Fruit fly (Drosophila melanogaster): ENCODE data around the gene CG15628.

The CG15628 gene

dm6 chr2L:4811491-4812058 lies 10.0 kb upstream of the CG15628 start (continued):
- TF ChIP-seq CG6175 (GFP tag; IDR thresholded peaks at IDR 0.05): peak; percentile 60; the same call in 1 of the 3 replicates
- TF ChIP-seq ewg (GFP tag; optimal IDR thresholded peaks at IDR 0.05): no peak
- peak; percentile 8 for TF ChIP-seq CG13296 (GFP tag; optimal IDR thresholded peaks at IDR 0.05)
- no peak for TF ChIP-seq Tbp (GFP tag; optimal IDR thresholded peaks at IDR 0.05)
- peak; percentile 95 for TF ChIP-seq cwo (GFP tag; optimal IDR thresholded peaks at IDR 0.05)
- TF ChIP-seq CG2889 (GFP tag; IDR thresholded peaks at IDR 0.05): no peak
- no peak for TF ChIP-seq CG17568 (GFP tag; optimal IDR thresholded peaks at IDR 0.05)
- TF ChIP-seq ci (GFP tag; IDR thresholded peaks at IDR 0.05): peak; percentile 78
- TF ChIP-seq CG6254 (GFP tag; optimal IDR thresholded peaks at IDR 0.05): no peak
- peak in 1 of 3 experiments; percentile 90 for TF ChIP-seq lola (GFP tag; optimal IDR thresholded peaks at IDR 0.05)
- no peak for TF ChIP-seq CG2678 (tag; optimal IDR thresholded peaks at IDR 0.05)
- TF ChIP-seq Dip2 (GFP tag; IDR thresholded peaks at IDR 0.05): no peak
- TF ChIP-seq Max (GFP tag; optimal IDR thresholded peaks at IDR 0.05): no peak
- TF ChIP-seq so (GFP tag; IDR thresholded peaks at IDR 0.05): peak; percentile 65; the same call in 2 of the 3 replicates
- TF ChIP-seq CG17359 (tag; optimal IDR thresholded peaks at IDR 0.05): peak; percentile 26
- TF ChIP-seq Hmx (GFP tag; optimal IDR thresholded peaks at IDR 0.05): no peak
- no peak for TF ChIP-seq luna (GFP tag; optimal IDR thresholded peaks at IDR 0.05)
- no peak for TF ChIP-seq CG11456 (GFP tag; IDR thresholded peaks at IDR 0.05)
- TF ChIP-seq Deaf1 (tag; optimal IDR thresholded peaks at IDR 0.05): peak; percentile 80
- TF ChIP-seq CG1792 (GFP tag; optimal IDR thresholded peaks at IDR 0.05): no peak
- no peak for TF ChIP-seq CG8281 (tag; optimal IDR thresholded peaks at IDR 0.05)
- TF ChIP-seq CG4617 (GFP tag; optimal IDR thresholded peaks at IDR 0.05; ENCODE audit: borderline replicate concordance): no peak
- peak; percentile 100 for TF ChIP-seq cg (GFP tag; optimal IDR thresholded peaks at IDR 0.05)
- peak; percentile 72 for TF ChIP-seq mirr (GFP tag; optimal IDR thresholded peaks at IDR 0.05)
- TF ChIP-seq pfk (GFP tag; optimal IDR thresholded peaks at IDR 0.05): peak; percentile 46
- no peak for TF ChIP-seq CG14014 (GFP tag; IDR thresholded peaks at IDR 0.05)
- no peak for TF ChIP-seq Sin3A (optimal IDR thresholded peaks at IDR 0.05)
- no peak for TF ChIP-seq NC2β (GFP tag; optimal IDR thresholded peaks at IDR 0.05)
- no peak for TF ChIP-seq CG17186 (GFP tag; optimal IDR thresholded peaks at IDR 0.05)
- TF ChIP-seq Chrac-16 (GFP tag; optimal IDR thresholded peaks at IDR 0.05): no peak
- TF ChIP-seq Nf-YB (GFP tag; optimal IDR thresholded peaks at IDR 0.05): peak; percentile 100
- TF ChIP-seq D19A (tag; optimal IDR thresholded peaks at IDR 0.05): no peak
- TF ChIP-seq crc (GFP tag; optimal IDR thresholded peaks at IDR 0.05): no peak
- no peak for TF ChIP-seq CG7786 (GFP tag; optimal IDR thresholded peaks at IDR 0.05)
- no peak for TF ChIP-seq CG3838 (GFP tag; optimal IDR thresholded peaks at IDR 0.05)
- no peak for TF ChIP-seq ems (GFP tag; optimal IDR thresholded peaks at IDR 0.05)
- TF ChIP-seq CG15073 (GFP tag; optimal IDR thresholded peaks at IDR 0.05): no peak
- no peak for TF ChIP-seq gt (GFP tag; IDR thresholded peaks at IDR 0.05)
- TF ChIP-seq CG8924 (tag; optimal IDR thresholded peaks at IDR 0.05): no peak
- TF ChIP-seq MBD-R2 (GFP tag; IDR thresholded peaks at IDR 0.05): no peak
- TF ChIP-seq vvl (GFP tag; IDR thresholded peaks at IDR 0.05): peak; percentile 28; the same call in 1 of the 2 replicates
- TF ChIP-seq CG16779 (GFP tag; IDR thresholded peaks at IDR 0.05): no peak
- peak; percentile 84 for TF ChIP-seq sna (GFP tag; IDR thresholded peaks at IDR 0.05; ENCODE audit: partially characterized antibody)
- TF ChIP-seq CG7928 (GFP tag; optimal IDR thresholded peaks at IDR 0.05): no peak
- TF ChIP-seq CG30403 (GFP tag; optimal IDR thresholded peaks at IDR 0.05): no peak
- TF ChIP-seq trem (tag; optimal IDR thresholded peaks at IDR 0.05): no peak
- no peak for TF ChIP-seq Gsc (GFP tag; IDR thresholded peaks at IDR 0.05)
- peak; percentile 89 for TF ChIP-seq rib (GFP tag; IDR thresholded peaks at IDR 0.05)
- peak; percentile 63 for TF ChIP-seq CG7987 (GFP tag; optimal IDR thresholded peaks at IDR 0.05)
- TF ChIP-seq slou (GFP tag; optimal IDR thresholded peaks at IDR 0.05): no peak
- peak; percentile 65 for TF ChIP-seq vnd (GFP tag; IDR thresholded peaks at IDR 0.05; ENCODE audit: partially characterized antibody)
